Fruit fly (Drosophila melanogaster): ENCODE measurements around the gene stx.

DNA sequence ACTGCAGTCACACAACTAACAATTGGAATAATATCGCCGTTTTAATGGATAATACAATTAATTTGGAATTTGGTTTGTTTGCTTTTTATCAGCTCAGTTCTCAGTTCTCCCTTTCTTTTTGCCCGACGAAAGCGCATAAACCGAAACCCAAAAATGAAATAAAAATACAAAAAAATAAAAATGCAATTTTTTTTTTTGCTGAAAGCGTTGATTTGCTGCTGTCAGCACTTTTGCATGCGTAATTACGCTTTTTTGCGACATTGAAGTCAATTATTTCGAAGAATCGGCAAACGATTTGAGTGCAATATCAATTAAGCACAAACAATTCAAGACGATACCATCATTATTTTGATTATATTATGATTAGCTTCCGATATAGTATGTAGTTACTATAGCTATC is 17.4 kb downstream of the stx start:
- TF ChIP-seq svp (GFP tag) (no peak), Sox102F (GFP tag; optimal IDR thresholded peaks at IDR 0.05) (no peak), CG34406 (GFP tag; optimal IDR thresholded peaks at IDR 0.05) (no peak), eg (GFP tag; IDR thresholded peaks at IDR 0.05) (no peak), Blimp-1 (GFP tag; optimal IDR thresholded peaks at IDR 0.05) (no peak), CG32006 (GFP tag; optimal IDR thresholded peaks at IDR 0.05) (no peak), Gug (GFP tag; IDR thresholded peaks at IDR 0.05) (no peak), Lpt (GFP tag; optimal IDR thresholded peaks at IDR 0.05) (no peak), achi (GFP tag; optimal IDR thresholded peaks at IDR 0.05) (no peak), CG7368 (GFP tag; optimal IDR thresholded peaks at IDR 0.05) (no peak), Sox14 (GFP tag; optimal IDR thresholded peaks at IDR 0.05) (no peak), Eip75B (GFP tag; optimal IDR thresholded peaks at IDR 0.05) (no peak), Met (GFP tag; optimal IDR thresholded peaks at IDR 0.05) (no peak)
